Worm (Caenorhabditis elegans): ENCODE measurements around the gene tag-115.

ce11 chrIV:13214466-13214865, 24.7 kb downstream of the tag-115 start, which contains the start of gene cho-1:
- TF ChIP-seq dao-5 (tag; optimal IDR thresholded peaks at IDR 0.05) (no peak), him-1 (tag; optimal IDR thresholded peaks at IDR 0.05) (no peak), W03F9.2 (tag; optimal IDR thresholded peaks at IDR 0.05) (no peak)
